Worm (Caenorhabditis elegans): ENCODE measurements around the gene cth-1.

ce11 chrV:16057010-16057463, 43.4 kb upstream of the cth-1 start, which contains the start of gene F14H3.5:
- TF ChIP-seq T22C8.4 (GFP tag; IDR thresholded peaks at IDR 0.05) (no peak), flt-1 (GFP tag; IDR thresholded peaks at IDR 0.05) (no peak), ref-1 (GFP tag; conservative IDR thresholded peaks at IDR 0.05) (no peak), cog-1 (tag; optimal IDR thresholded peaks at IDR 0.05) (no peak), med-1 (GFP tag; optimal IDR thresholded peaks at IDR 0.05; ENCODE audit: insufficient read depth) (no peak)
